Worm (Caenorhabditis elegans) whole organism, L2 larva: ENCODE measurements around the gene ttbk-2.1.

Source experiments
- alr-1 ChIP-seq: fragments of 150-350 bp; optimal IDR thresholded peaks from 2 replicates; lab custom pipeline; 2014; ENCODE audit warnings: missing biosample characterization, missing genetic modification characterization
- nhr-237 ChIP-seq: fragments of 150-350 bp; optimal IDR thresholded peaks from 2 replicates; lab custom pipeline; 2014; ENCODE audit warnings: missing biosample characterization, missing genetic modification characterization
- nhr-77 ChIP-seq: fragments of 150-350 bp; optimal IDR thresholded peaks from 2 replicates; lab custom pipeline; 2014; ENCODE audit warnings: missing biosample characterization, missing genetic modification characterization

- TF ChIP-seq nhr-77 (no peak), nhr-237 (no peak), alr-1 (tag; lab: Kevin White, UChicago) (no peak)
These were observed 14.0 kb downstream of the ttbk-2.1 start, which contains the start of gene F36H12.3 for ce11 chrIV:5272518-5272917.
